Worm (Caenorhabditis elegans): ENCODE results near the gene Y102A11A.5.
"Not testable (repeated sequence)": the region's sequence is repeated elsewhere in the genome, so short reads cannot be mapped to it uniquely, and the experiment has no call there.

ce11 chrX:2026342-2026741, 5.0 kb downstream of the Y102A11A.5 start, which contains the start of gene Y102A11A.2:
- not testable (repeated sequence) for TF ChIP-seq pes-1 (GFP tag; IDR thresholded peaks at IDR 0.05); ets-7 (tag; optimal IDR thresholded peaks at IDR 0.05); tbx-11 (GFP tag; IDR thresholded peaks at IDR 0.05); F13C5.2 (tag; optimal IDR thresholded peaks at IDR 0.05); scrt-1 (GFP tag; IDR thresholded peaks at IDR 0.05); ama-1 (optimal IDR thresholded peaks at IDR 0.05); flt-1 (GFP tag; IDR thresholded peaks at IDR 0.05); tbx-37 (GFP tag; conservative IDR thresholded peaks at IDR 0.05); hnd-1 (tag; optimal IDR thresholded peaks at IDR 0.05); sea-1 (GFP tag; conservative IDR thresholded peaks at IDR 0.05); aly-1 (tag; optimal IDR thresholded peaks at IDR 0.05)

All from whole organism, early embryonic.